Worm (Caenorhabditis elegans): ENCODE results near the gene K11H12.3.

K11H12.3 gene

ce11 chrIV:657932-658331 is 15.3 kb downstream of the K11H12.3 start (continued):
- no peak for TF ChIP-seq spr-1 (tag; optimal IDR thresholded peaks at IDR 0.05)
- TF ChIP-seq lin-13 (GFP tag; optimal IDR thresholded peaks at IDR 0.05): peak; percentile 61
- peak; percentile 50; the same call in 1 of the 2 replicates for TF ChIP-seq nhr-42 (GFP tag; IDR thresholded peaks at IDR 0.05)
- TF ChIP-seq unc-62 (GFP tag; optimal IDR thresholded peaks at IDR 0.05 in 1 of 2): no peak
- TF ChIP-seq unc-62 (tag; optimal IDR thresholded peaks at IDR 0.05): no peak
- TF ChIP-seq hmg-1.1 (GFP tag; IDR thresholded peaks at IDR 0.05): peak; percentile 61; the same call in 1 of the 2 replicates
- no peak for TF ChIP-seq rbr-2 (tag; optimal IDR thresholded peaks at IDR 0.05)
- no peak for TF ChIP-seq ceh-28 (tag; optimal IDR thresholded peaks at IDR 0.05)
- no peak for TF ChIP-seq Y5F2A.4 (GFP tag; optimal IDR thresholded peaks at IDR 0.05)
- TF ChIP-seq jun-1 (tag; optimal IDR thresholded peaks at IDR 0.05): no peak
- TF ChIP-seq dmd-6 (GFP tag; IDR thresholded peaks at IDR 0.05): peak; percentile 29; the same call in 1 of the 2 replicates
- peak; percentile 3 for TF ChIP-seq nhr-11 (tag; optimal IDR thresholded peaks at IDR 0.05)
- peak; percentile 48; the same call in 1 of the 2 replicates for TF ChIP-seq lin-1 (GFP tag; IDR thresholded peaks at IDR 0.05)
- no peak for TF ChIP-seq zip-11 (GFP tag; IDR thresholded peaks at IDR 0.05)
- no peak for TF ChIP-seq nhr-28 (tag; optimal IDR thresholded peaks at IDR 0.05)
- TF ChIP-seq nhr-41 (GFP tag; IDR thresholded peaks at IDR 0.05): no peak
- TF ChIP-seq Y105C5A.15 (GFP tag; IDR thresholded peaks at IDR 0.05): no peak
- peak; percentile 92 for TF ChIP-seq snpc-4 (tag; optimal IDR thresholded peaks at IDR 0.05)
- TF ChIP-seq nhr-76 (tag; optimal IDR thresholded peaks at IDR 0.05): no peak
- TF ChIP-seq mdl-1 (tag; optimal IDR thresholded peaks at IDR 0.05): peak in 1 of 2 experiments; percentile 32
- TF ChIP-seq php-3 (GFP tag; IDR thresholded peaks at IDR 0.05): no peak
- peak; percentile 63; the same call in 1 of the 2 replicates for TF ChIP-seq arid-1 (GFP tag; conservative IDR thresholded peaks at IDR 0.05)
- TF ChIP-seq duxl-1 (tag; optimal IDR thresholded peaks at IDR 0.05; ENCODE audit: poor library complexity): peak; percentile 70
- TF ChIP-seq skn-1 (tag; optimal IDR thresholded peaks at IDR 0.05): no peak
- TF ChIP-seq spr-3 (GFP tag; optimal IDR thresholded peaks at IDR 0.05): no peak
- peak; percentile 66 for TF ChIP-seq mep-1 (tag; optimal IDR thresholded peaks at IDR 0.05)
- no peak for TF ChIP-seq ceh-82 (tag; optimal IDR thresholded peaks at IDR 0.05)
- TF ChIP-seq nhr-6 (tag; optimal IDR thresholded peaks at IDR 0.05): no peak
- no peak for TF ChIP-seq Y75B8A.6 (GFP tag; IDR thresholded peaks at IDR 0.05)
- no peak for TF ChIP-seq hif-1 (tag; optimal IDR thresholded peaks at IDR 0.05)
- TF ChIP-seq ZK546.5 (tag; optimal IDR thresholded peaks at IDR 0.05): no peak
- peak; percentile 69 for TF ChIP-seq lin-38 (GFP tag; IDR thresholded peaks at IDR 0.05)
- peak; percentile 54 for TF ChIP-seq F49E8.2 (tag; optimal IDR thresholded peaks at IDR 0.05; ENCODE audit: borderline replicate concordance)
- TF ChIP-seq Y48G9A.11 (GFP tag; IDR thresholded peaks at IDR 0.05): peak; percentile 68
- TF ChIP-seq nhr-237 (tag; optimal IDR thresholded peaks at IDR 0.05): no peak
- no peak for TF ChIP-seq aly-2 (tag; optimal IDR thresholded peaks at IDR 0.05)
- TF ChIP-seq fkh-10 (GFP tag; optimal IDR thresholded peaks at IDR 0.05): no peak
- TF ChIP-seq aha-1 (tag): peak; percentile 58
- peak; percentile 48 for TF ChIP-seq hlh-11 (tag; optimal IDR thresholded peaks at IDR 0.05)
- TF ChIP-seq egl-43 (GFP tag; IDR thresholded peaks at IDR 0.05): peak; percentile 66; the same call in 1 of the 2 replicates
- no peak for TF ChIP-seq lin-29 (GFP tag; IDR thresholded peaks at IDR 0.05)
- peak; percentile 44 for TF ChIP-seq set-16 (GFP tag; IDR thresholded peaks at IDR 0.05)
- no peak for TF ChIP-seq zag-1 (tag; optimal IDR thresholded peaks at IDR 0.05)
- peak; percentile 39 for TF ChIP-seq dve-1 (tag; optimal IDR thresholded peaks at IDR 0.05; ENCODE audit: insufficient read depth)
- TF ChIP-seq mxl-3 (GFP tag; optimal IDR thresholded peaks at IDR 0.05): peak; percentile 2
- peak in 1 of 2 experiments; percentile 72 for TF ChIP-seq lsy-2 (tag; optimal IDR thresholded peaks at IDR 0.05)
- no peak for TF ChIP-seq ceh-62 (tag; optimal IDR thresholded peaks at IDR 0.05)
- no peak for TF ChIP-seq ctbp-1 (GFP tag; IDR thresholded peaks at IDR 0.05)
- no peak for TF ChIP-seq nhr-10 (tag; optimal IDR thresholded peaks at IDR 0.05)
- no peak for TF ChIP-seq attf-4 (tag; optimal IDR thresholded peaks at IDR 0.05)
- peak; percentile 14 to 16 for TF ChIP-seq daf-16 (GFP tag; optimal IDR thresholded peaks at IDR 0.05)
- TF ChIP-seq daf-16 (tag; optimal IDR thresholded peaks at IDR 0.05): peak; percentile 40
- no peak for TF ChIP-seq ama-1 (optimal IDR thresholded peaks at IDR 0.05)

All from whole organism, L4 larva.